Worm (Caenorhabditis elegans): ENCODE measurements around the gene cdh-9.
A peak's percentile ranks its signal among the peaks of the same experiment; 100 is the strongest.

ce11 chrX:16602457-16602856, 7.4 kb downstream of the cdh-9 start, which contains the start of gene F59C12.4:
- TF ChIP-seq ztf-29 (GFP tag; IDR thresholded peaks at IDR 0.05) = no peak
- peak; percentile 36; the same call in 1 of the 2 replicates for TF ChIP-seq T22C8.4 (GFP tag; IDR thresholded peaks at IDR 0.05)
- peak; percentile 75 for TF ChIP-seq tab-1 (GFP tag; IDR thresholded peaks at IDR 0.05)
- TF ChIP-seq cog-1 (tag; optimal IDR thresholded peaks at IDR 0.05) = peak; percentile 9
